Worm (Caenorhabditis elegans) whole organism, early embryonic: ENCODE results near the gene C45G9.15.

Experiments used
- B0310.2 ChIP-seq: sonication (generic microtip); optimal IDR thresholded peaks from 2 replicates; lab custom pipeline; 2016; ENCODE audit warnings: mild to moderate bottlenecking, missing genetic modification characterization, missing compliant biosample characterization
- F13C5.2 ChIP-seq: sonication (generic microtip); optimal IDR thresholded peaks from 2 replicates; lab custom pipeline; 2017; ENCODE audit warnings: mild to moderate bottlenecking, missing genetic modification characterization, inconsistent platforms, missing compliant biosample characterization
- aly-1 ChIP-seq: sonication (generic microtip); optimal IDR thresholded peaks from 2 replicates; lab custom pipeline; 2016; ENCODE audit warnings: missing genetic modification characterization, missing compliant biosample characterization
- ama-1 ChIP-seq: fragments of 150-350 bp; optimal IDR thresholded peaks from 2 replicates; lab custom pipeline; 2014
- ceh-13 ChIP-seq: fragments of 200-800 bp; sonication (Bioruptor generic); optimal IDR thresholded peaks from 2 replicates; lab custom pipeline; 2018; ENCODE audit warnings: mild to moderate bottlenecking, missing genetic modification characterization, missing compliant biosample characterization
- ceh-36 ChIP-seq: sonication (generic microtip); optimal IDR thresholded peaks from 2 replicates; lab custom pipeline; 2016; ENCODE audit warnings: missing genetic modification characterization, inconsistent platforms, missing compliant biosample characterization
- ets-7 ChIP-seq: sonication (generic microtip); optimal IDR thresholded peaks from 2 replicates; lab custom pipeline; 2016; ENCODE audit warnings: missing genotype, missing genetic modification characterization, missing compliant biosample characterization
- flt-1 ChIP-seq: fragments of 200-800 bp; sonication (Bioruptor generic); IDR thresholded peaks from 2 replicates; pipeline ENCODE4 v1.3.6; 2022; ENCODE audit warnings: missing genetic modification characterization, missing compliant biosample characterization
- hmbx-1 ChIP-seq: sonication (generic microtip); optimal IDR thresholded peaks from 2 replicates; lab custom pipeline; 2016; ENCODE audit warnings: mild to moderate bottlenecking, missing genetic modification characterization, missing compliant biosample characterization
- hmg-4 ChIP-seq: fragments of 200-800 bp; sonication (Bioruptor generic); optimal IDR thresholded peaks from 2 replicates; lab custom pipeline; 2018; ENCODE audit warnings: mild to moderate bottlenecking, missing genetic modification characterization, missing compliant biosample characterization
- hnd-1 ChIP-seq: sonication (generic microtip); optimal IDR thresholded peaks from 2 replicates; lab custom pipeline; 2016; ENCODE audit warnings: missing genetic modification characterization, missing compliant biosample characterization
- pes-1 ChIP-seq: fragments of 200-800 bp; sonication (Bioruptor generic); IDR thresholded peaks from 2 replicates; pipeline ENCODE4 v1.3.6; 2022; ENCODE audit warnings: missing genetic modification reagents, missing genetic modification characterization, missing compliant biosample characterization
- scrt-1 ChIP-seq: fragments of 200-800 bp; sonication (Bioruptor generic); IDR thresholded peaks from 2 replicates; pipeline ENCODE4 v1.3.6; 2022; ENCODE audit warnings: missing genetic modification characterization, missing compliant biosample characterization
- sea-1 ChIP-seq: fragments of 200-800 bp; sonication (Bioruptor generic); conservative IDR thresholded peaks from 2 replicates; pipeline ENCODE4 v1.3.6; 2022; ENCODE audit warnings: missing genetic modification characterization, missing compliant biosample characterization
- tbx-11 ChIP-seq: fragments of 200-800 bp; sonication (Bioruptor generic); IDR thresholded peaks from 2 replicates; pipeline ENCODE4 v1.3.6; 2022; ENCODE audit warnings: missing genetic modification characterization, missing compliant biosample characterization
- tbx-37 ChIP-seq: fragments of 200-800 bp; sonication (Bioruptor generic); conservative IDR thresholded peaks from 2 replicates; pipeline ENCODE4 v1.3.6; 2022; ENCODE audit warnings: missing genetic modification reagents, missing genetic modification characterization, missing compliant biosample characterization
- tra-4 ChIP-seq: sonication (generic microtip); optimal IDR thresholded peaks from 2 replicates; lab custom pipeline; 2017; ENCODE audit warnings: missing genetic modification characterization, missing compliant biosample characterization

The C45G9.15 gene

ce11 chrIII:5051949-5052348 lies at the start of gene C45G9.15:
Gene C45G9.15 (minus strand): TSS chrIII:5052049.
- TF ChIP-seq ets-7 (tag; lab: Kevin White, UChicago) = no peak
- no peak for TF ChIP-seq ama-1 (lab: Kevin White, UChicago)
- no peak for TF ChIP-seq hnd-1
- no peak for TF ChIP-seq B0310.2 (tag; lab: Kevin White, UChicago)
- TF ChIP-seq pes-1 (GFP tag; lab: Robert Waterston, UW) = no peak
- no peak for TF ChIP-seq F13C5.2

ce11 chrIII:5099500-5099899 lies 47.7 kb upstream of the C45G9.15 start:
- TF ChIP-seq tra-4 (no peak), pes-1 (GFP tag; lab: Robert Waterston, UW) (no peak), tbx-37 (GFP tag; lab: Robert Waterston, UW) (no peak), ceh-13 (GFP tag; lab: Kevin White, UChicago) (no peak), sea-1 (GFP tag; lab: Robert Waterston, UW) (no peak), tbx-11 (no peak), aly-1 (tag; lab: Kevin White, UChicago) (no peak), flt-1 (GFP tag; lab: Robert Waterston, UW) (no peak)

ce11 chrIII:5098740-5099276 lies 47.0 kb upstream of the C45G9.15 start:
- TF ChIP-seq hnd-1 (no peak), hmbx-1 (tag; lab: Kevin White, UChicago) (no peak), hmg-4 (GFP tag; lab: Kevin White, UChicago) (no peak), F13C5.2 (no peak), ama-1 (lab: Kevin White, UChicago) (no peak), ceh-13 (GFP tag; lab: Kevin White, UChicago) (no peak), scrt-1 (GFP tag; lab: Robert Waterston, UW) (no peak), B0310.2 (tag; lab: Kevin White, UChicago) (no peak), sea-1 (GFP tag; lab: Robert Waterston, UW) (no peak), flt-1 (GFP tag; lab: Robert Waterston, UW) (no peak), ceh-36 (tag; lab: Kevin White, UChicago) (no peak), tra-4 (no peak), aly-1 (tag; lab: Kevin White, UChicago) (no peak)

ce11 chrIII:5096741-5097140 lies 44.9 kb upstream of the C45G9.15 start:
- TF ChIP-seq ets-7 (tag; lab: Kevin White, UChicago) (no peak), B0310.2 (tag; lab: Kevin White, UChicago) (no peak), F13C5.2 (no peak), tbx-11 (no peak), hmbx-1 (tag; lab: Kevin White, UChicago) (no peak)

- TF ChIP-seq hnd-1 (no peak), ceh-36 (tag; lab: Kevin White, UChicago) (no peak), tra-4 (no peak), flt-1 (GFP tag; lab: Robert Waterston, UW) (no peak), pes-1 (GFP tag; lab: Robert Waterston, UW) (no peak), aly-1 (tag; lab: Kevin White, UChicago) (no peak), ama-1 (lab: Kevin White, UChicago) (no peak), sea-1 (GFP tag; lab: Robert Waterston, UW) (no peak), hmg-4 (GFP tag; lab: Kevin White, UChicago) (no peak), F13C5.2 (no peak), tbx-11 (no peak), scrt-1 (GFP tag; lab: Robert Waterston, UW) (no peak), hmbx-1 (tag; lab: Kevin White, UChicago) (no peak), tbx-37 (GFP tag; lab: Robert Waterston, UW) (no peak), ets-7 (tag; lab: Kevin White, UChicago) (no peak), B0310.2 (tag; lab: Kevin White, UChicago) (no peak), ceh-13 (GFP tag; lab: Kevin White, UChicago) (no peak)
Measured at ce11 chrIII:5094506-5094905, 42.7 kb upstream of the C45G9.15 start, which contains the start of gene F54D8.10. Gene F54D8.10 (plus strand): TSS chrIII:5094806.

- TF ChIP-seq B0310.2 (tag; lab: Kevin White, UChicago) = no peak
- TF ChIP-seq ets-7 (tag; lab: Kevin White, UChicago) = no peak
- no peak for TF ChIP-seq tbx-37 (GFP tag; lab: Robert Waterston, UW)
- TF ChIP-seq tbx-11 = no peak
- no peak for TF ChIP-seq pes-1 (GFP tag; lab: Robert Waterston, UW)
- no peak for TF ChIP-seq hmbx-1 (tag; lab: Kevin White, UChicago)
- TF ChIP-seq ceh-36 (tag; lab: Kevin White, UChicago) = no peak
- TF ChIP-seq ceh-13 (GFP tag; lab: Kevin White, UChicago) = no peak
Measured at ce11 chrIII:5092345-5092744, 40.5 kb upstream of the C45G9.15 start.

ce11 chrIII:5089489-5089888 lies 37.6 kb upstream of the C45G9.15 start:
- TF ChIP-seq hnd-1 = no peak
- no peak for TF ChIP-seq ceh-36 (tag; lab: Kevin White, UChicago)

ce11 chrIII:5085529-5085928 lies 33.7 kb upstream of the C45G9.15 start, which contains the start of gene cah-1:
Gene cah-1 (minus strand): TSS chrIII:5085629.
- TF ChIP-seq scrt-1 (GFP tag; lab: Robert Waterston, UW) (no peak), ceh-36 (tag; lab: Kevin White, UChicago) (no peak), hnd-1 (no peak), F13C5.2 (no peak), ets-7 (tag; lab: Kevin White, UChicago) (no peak), tra-4 (no peak), tbx-37 (GFP tag; lab: Robert Waterston, UW) (no peak), tbx-11 (no peak), sea-1 (GFP tag; lab: Robert Waterston, UW) (no peak), flt-1 (GFP tag; lab: Robert Waterston, UW) (no peak), pes-1 (GFP tag; lab: Robert Waterston, UW) (no peak), B0310.2 (tag; lab: Kevin White, UChicago) (no peak)
